Fruit fly (Drosophila melanogaster) whole organism, embryonic: ENCODE data around the gene CG13720.
A peak's percentile ranks its signal among the peaks of the same experiment; 100 is the strongest.

Experiments used
- BtbVII ChIP-seq: fragments of 200-800 bp; sonication (Bioruptor generic); optimal IDR thresholded peaks from 3 replicates; lab custom pipeline; 2017; ENCODE audit warnings: missing biosample characterization, mild to moderate bottlenecking, missing genetic modification characterization
- Bteb2 ChIP-seq: fragments of 200-800 bp; sonication (Bioruptor generic); optimal IDR thresholded peaks from 2 replicates; lab custom pipeline; 2016; ENCODE audit warnings: missing biosample characterization, missing genetic modification characterization
- CG10147 ChIP-seq: fragments of 200-800 bp; sonication (Bioruptor generic); optimal IDR thresholded peaks from 2 replicates; lab custom pipeline; 2019; ENCODE audit warnings: missing biosample characterization, mild to moderate bottlenecking, missing genetic modification characterization, moderate library complexity
- CG11247 ChIP-seq: fragments of 200-800 bp; sonication (Bioruptor generic); IDR thresholded peaks from 2 replicates; pipeline ENCODE4 v1.3.6; 2022; ENCODE audit warnings: missing biosample characterization, missing genetic modification characterization
- CG11695 ChIP-seq: fragments of 200-800 bp; sonication (Bioruptor generic); IDR thresholded peaks from 3 replicates; pipeline ENCODE4 v1.3.6; 2022; ENCODE audit warnings: missing biosample characterization, missing genetic modification characterization
- CG12104 ChIP-seq: fragments of 200-800 bp; sonication (Bioruptor generic); optimal IDR thresholded peaks from 3 replicates; lab custom pipeline; 2016; ENCODE audit warnings: missing biosample characterization, missing genetic modification characterization
- CG12659 ChIP-seq: fragments of 200-800 bp; sonication (Bioruptor generic); optimal IDR thresholded peaks from 3 replicates; lab custom pipeline; 2017; ENCODE audit warnings: mild to moderate bottlenecking, missing biosample characterization, missing genetic modification reagents, missing genetic modification characterization
- CG13894 ChIP-seq: fragments of 200-800 bp; sonication (Bioruptor generic); optimal IDR thresholded peaks from 3 replicates; lab custom pipeline; 2018; ENCODE audit warnings: missing biosample characterization, mild to moderate bottlenecking, missing genetic modification characterization, moderate library complexity
- CG14014 ChIP-seq: fragments of 200-800 bp; sonication (Bioruptor generic); IDR thresholded peaks from 2 replicates; pipeline ENCODE4 v1.3.6; 2022; ENCODE audit warnings: missing biosample characterization, missing genetic modification characterization
- CG15011 ChIP-seq: fragments of 200-800 bp; sonication (Bioruptor generic); optimal IDR thresholded peaks from 3 replicates; lab custom pipeline; 2018; ENCODE audit warnings: missing biosample characterization, mild to moderate bottlenecking, missing genetic modification characterization
- CG17359 ChIP-seq: fragments of 200-800 bp; sonication (Bioruptor generic); optimal IDR thresholded peaks from 3 replicates; lab custom pipeline; 2018; ENCODE audit warnings: missing biosample characterization, mild to moderate bottlenecking, missing genetic modification characterization, moderate library complexity
- CG17568 ChIP-seq: fragments of 200-800 bp; sonication (Bioruptor generic); optimal IDR thresholded peaks from 2 replicates; lab custom pipeline; 2018; ENCODE audit warnings: missing biosample characterization, mild to moderate bottlenecking, missing genetic modification characterization, moderate library complexity
- CG18599 ChIP-seq: fragments of 200-800 bp; sonication (Bioruptor generic); optimal IDR thresholded peaks from 3 replicates; lab custom pipeline; 2017; ENCODE audit warnings: missing biosample characterization, missing genetic modification characterization, mild to moderate bottlenecking, moderate library complexity, missing genetic modification reagents
- CG3281 ChIP-seq: fragments of 200-800 bp; sonication (Bioruptor generic); optimal IDR thresholded peaks from 3 replicates; lab custom pipeline; 2017; ENCODE audit warnings: missing biosample characterization, mild to moderate bottlenecking, missing genetic modification characterization
- CG3847 ChIP-seq: fragments of 200-800 bp; sonication (Bioruptor generic); IDR thresholded peaks from 2 replicates; pipeline ENCODE4 v1.3.6; 2022; ENCODE audit warnings: missing biosample characterization, missing genetic modification characterization
- CG4854 ChIP-seq: fragments of 200-800 bp; sonication (Bioruptor generic); optimal IDR thresholded peaks from 2 replicates; lab custom pipeline; 2016; ENCODE audit warnings: missing biosample characterization, missing genetic modification characterization, inconsistent platforms
- CG9817 ChIP-seq: fragments of 200-800 bp; sonication (Bioruptor generic); optimal IDR thresholded peaks from 2 replicates; lab custom pipeline; 2018; ENCODE audit warnings: missing biosample characterization, mild to moderate bottlenecking, missing genetic modification characterization, moderate library complexity
- E2f1 ChIP-seq: fragments of 200-800 bp; sonication (Bioruptor generic); IDR thresholded peaks from 2 replicates; pipeline ENCODE4 v1.3.6; 2022; ENCODE audit warnings: missing biosample characterization, missing genetic modification characterization
- Eip74EF ChIP-seq, 2 experiments: fragments of 200-800 bp in 1 of 2; fragments of >200 bp in 1 of 2; sonication (Bioruptor generic) in 1 of 2; optimal IDR thresholded peaks; 2 replicates each; lab custom pipeline; 2017 to 2019; ENCODE audit warnings: missing biosample characterization in 2 of 2, missing genetic modification characterization in 2 of 2, mild to moderate bottlenecking in 1 of 2, moderate library complexity in 1 of 2
- GATAe ChIP-seq: fragments of 200-800 bp; sonication (Bioruptor generic); conservative IDR thresholded peaks from 2 replicates; pipeline ENCODE4 v1.3.6; 2022; ENCODE audit warnings: missing biosample characterization, missing genetic modification characterization
- HLHmδ ChIP-seq: fragments of 200-800 bp; sonication (Bioruptor generic); optimal IDR thresholded peaks from 2 replicates; lab custom pipeline; 2018; ENCODE audit warnings: missing biosample characterization, mild to moderate bottlenecking, missing genetic modification characterization, moderate library complexity
- HmgZ ChIP-seq: fragments of 200-800 bp; sonication (Bioruptor generic); optimal IDR thresholded peaks from 2 replicates; lab custom pipeline; 2018; ENCODE audit warnings: missing biosample characterization, mild to moderate bottlenecking, missing genetic modification characterization
- Hmr ChIP-seq: fragments of 200-800 bp; sonication (Bioruptor generic); optimal IDR thresholded peaks from 3 replicates; lab custom pipeline; 2017; ENCODE audit warnings: mild to moderate bottlenecking, missing biosample characterization, missing genetic modification reagents, missing genetic modification characterization
- Nf-YB ChIP-seq: fragments of 200-800 bp; sonication (Bioruptor generic); optimal IDR thresholded peaks from 3 replicates; lab custom pipeline; 2019; ENCODE audit warnings: missing biosample characterization, mild to moderate bottlenecking, missing genetic modification characterization, moderate library complexity
- PHDP ChIP-seq: fragments of 200-800 bp; sonication (Bioruptor generic); optimal IDR thresholded peaks from 3 replicates; lab custom pipeline; 2018; ENCODE audit warnings: missing biosample characterization, mild to moderate bottlenecking, missing genetic modification characterization, moderate library complexity
- Sox100B ChIP-seq: fragments of 200-800 bp; sonication (Bioruptor generic); optimal IDR thresholded peaks from 3 replicates; lab custom pipeline; 2018; ENCODE audit warnings: missing biosample characterization, mild to moderate bottlenecking, missing genetic modification characterization
- TFAM ChIP-seq: fragments of 200-800 bp; sonication (Bioruptor generic); optimal IDR thresholded peaks from 2 replicates; lab custom pipeline; 2017; ENCODE audit warnings: missing biosample characterization, missing genetic modification characterization, inconsistent platforms
- Xrp1 ChIP-seq: fragments of 200-800 bp; sonication (Bioruptor generic); IDR thresholded peaks from 2 replicates; pipeline ENCODE4 v1.3.6; 2022; ENCODE audit warnings: missing biosample characterization, missing genetic modification characterization
- caup ChIP-seq: fragments of 200-800 bp; sonication (Bioruptor generic); optimal IDR thresholded peaks from 3 replicates; lab custom pipeline; 2017; ENCODE audit warnings: missing biosample characterization, mild to moderate bottlenecking, missing genetic modification characterization, moderate library complexity; ENCODE audit not compliant: severe bottlenecking
- corto ChIP-seq: fragments of 200-800 bp; sonication (Bioruptor generic); optimal IDR thresholded peaks from 2 replicates; lab custom pipeline; 2016; ENCODE audit warnings: missing biosample characterization, mild to moderate bottlenecking, missing genetic modification characterization, moderate library complexity
- cwo ChIP-seq: fragments of 200-800 bp; sonication (Bioruptor generic); optimal IDR thresholded peaks from 3 replicates; lab custom pipeline; 2017; ENCODE audit warnings: missing biosample characterization, missing genetic modification characterization, mild to moderate bottlenecking, moderate library complexity, missing genetic modification reagents
- dmrt11E ChIP-seq: fragments of 200-800 bp; sonication (Bioruptor generic); optimal IDR thresholded peaks from 3 replicates; lab custom pipeline; 2018; ENCODE audit warnings: missing biosample characterization, mild to moderate bottlenecking, missing genetic modification characterization, moderate library complexity
- eve ChIP-seq, 2 experiments: fragments of >200 bp; optimal IDR thresholded peaks; 2 replicates each; lab custom pipeline; 2017; ENCODE audit warnings: missing biosample characterization in 2 of 2, missing genetic modification characterization in 2 of 2
- fd64A ChIP-seq: fragments of 200-800 bp; sonication (Bioruptor generic); optimal IDR thresholded peaks from 3 replicates; lab custom pipeline; 2018; ENCODE audit warnings: missing biosample characterization, mild to moderate bottlenecking, missing genetic modification characterization
- gro ChIP-seq: fragments of 200-800 bp; sonication (Bioruptor generic); optimal IDR thresholded peaks from 2 replicates; lab custom pipeline; 2016; ENCODE audit warnings: missing biosample characterization, missing genetic modification characterization
- hth ChIP-seq: fragments of >200 bp; optimal IDR thresholded peaks from 2 replicates; lab custom pipeline; 2017; ENCODE audit warnings: inconsistent platforms
- mam ChIP-seq: fragments of 200-800 bp; sonication (Bioruptor generic); optimal IDR thresholded peaks from 3 replicates; lab custom pipeline; 2016; ENCODE audit warnings: missing biosample characterization, missing genetic modification characterization
- pzg ChIP-seq: fragments of 200-800 bp; sonication (Bioruptor generic); optimal IDR thresholded peaks from 3 replicates; lab custom pipeline; 2018; ENCODE audit warnings: missing biosample characterization, mild to moderate bottlenecking, missing genetic modification characterization, moderate library complexity
- sens ChIP-seq: fragments of 200-800 bp; sonication (Bioruptor generic); peaks from one replicate; lab custom pipeline; 2016; ENCODE audit warnings: missing biosample characterization, missing genetic modification characterization
- wek ChIP-seq: fragments of 200-800 bp; sonication (Bioruptor generic); optimal IDR thresholded peaks from 3 replicates; lab custom pipeline; 2018; ENCODE audit warnings: missing biosample characterization, mild to moderate bottlenecking, missing genetic modification characterization, moderate library complexity
- zfh1 ChIP-seq: fragments of 200-800 bp; sonication (Bioruptor generic); IDR thresholded peaks from 3 replicates; pipeline ENCODE4 v1.3.6; 2022; ENCODE audit warnings: missing biosample characterization, missing genetic modification characterization

The CG13720 gene

dm6 chr3L:4521809-4522208 lies 21.5 kb upstream of the CG13720 start (continued):
- TF ChIP-seq CG17568 = peak; percentile 63
- TF ChIP-seq hth (lab: Kevin White, UChicago) = no peak
- TF ChIP-seq dmrt11E = no peak
- no peak for TF ChIP-seq GATAe (GFP tag; lab: Robert Waterston, UW)
- peak; percentile 30 for TF ChIP-seq CG13894 (tag; lab: Kevin White, UChicago)
- TF ChIP-seq CG17359 = peak; percentile 28
- peak; percentile 92 for TF ChIP-seq sens (GFP tag; lab: Kevin White, UChicago)
- TF ChIP-seq PHDP (tag; lab: Kevin White, UChicago) = peak; percentile 64
- peak; percentile 64 for TF ChIP-seq Hmr (GFP tag; lab: Kevin White, UChicago)
- 0 out of 2 replicates have a peak, but pooled peaks have one; percentile 13 for TF ChIP-seq CG3847 (GFP tag; lab: Robert Waterston, UW)
- peak; percentile 55 for TF ChIP-seq Xrp1
- peak; percentile 41; the same call in 1 of the 2 replicates for TF ChIP-seq CG14014 (GFP tag; lab: Robert Waterston, UW)
- TF ChIP-seq CG12104 (GFP tag; lab: Kevin White, UChicago) = peak; percentile 5
- TF ChIP-seq HLHmδ (GFP tag; lab: Kevin White, UChicago) = no peak
- peak; percentile 64 for TF ChIP-seq CG3281 (GFP tag; lab: Kevin White, UChicago)
- TF ChIP-seq cwo (GFP tag; lab: Kevin White, UChicago) = peak; percentile 24
- peak; percentile 31 for TF ChIP-seq CG15011 (GFP tag; lab: Kevin White, UChicago)
- TF ChIP-seq CG18599 (GFP tag; lab: Kevin White, UChicago) = peak; percentile 51
- TF ChIP-seq mam (GFP tag; lab: Kevin White, UChicago) = peak; percentile 56
- peak; percentile 68 for TF ChIP-seq gro (GFP tag; lab: Kevin White, UChicago)
- no peak for TF ChIP-seq zfh1
- no peak for TF ChIP-seq TFAM (GFP tag; lab: Kevin White, UChicago)
- TF ChIP-seq Nf-YB (GFP tag; lab: Kevin White, UChicago) = no peak
- 0 out of 2 replicates have a peak, but pooled peaks have one; percentile 5 for TF ChIP-seq CG11247 (GFP tag; lab: Robert Waterston, UW)
- TF ChIP-seq fd64A (GFP tag; lab: Kevin White, UChicago) = peak; percentile 25
- peak; percentile 61; the same call in 2 of the 3 replicates for TF ChIP-seq CG11695 (GFP tag; lab: Robert Waterston, UW)
- no peak for TF ChIP-seq pzg
- peak; percentile 26 for TF ChIP-seq CG9817 (tag; lab: Kevin White, UChicago)
- TF ChIP-seq Sox100B (GFP tag; lab: Kevin White, UChicago) = peak; percentile 30
- TF ChIP-seq wek (GFP tag; lab: Kevin White, UChicago) = no peak
- peak in 1 of 2 experiments; percentile 43 for TF ChIP-seq eve (GFP tag; optimal IDR thresholded peaks at IDR 0.05; lab: Kevin White, UChicago)
- TF ChIP-seq corto = no peak
- TF ChIP-seq E2f1 (GFP tag; lab: Robert Waterston, UW) = peak; percentile 41; the same call in 1 of the 2 replicates
- TF ChIP-seq BtbVII (GFP tag; lab: Kevin White, UChicago) = peak; percentile 65
- TF ChIP-seq caup (GFP tag; lab: Kevin White, UChicago) = peak; percentile 63
- peak; percentile 3 for TF ChIP-seq HmgZ
- TF ChIP-seq Eip74EF (GFP tag; optimal IDR thresholded peaks at IDR 0.05; lab: Kevin White, UChicago) = peak in 1 of 2 experiments; percentile 28
- TF ChIP-seq Bteb2 (GFP tag; lab: Kevin White, UChicago) = peak; percentile 27
- peak; percentile 4 for TF ChIP-seq CG12659 (GFP tag; lab: Kevin White, UChicago)
- peak; percentile 47 for TF ChIP-seq CG4854 (GFP tag; lab: Kevin White, UChicago)
- peak; percentile 13 for TF ChIP-seq CG10147 (GFP tag; lab: Kevin White, UChicago)
